Worm (Caenorhabditis elegans) whole organism, late embryonic: ENCODE measurements around the gene tftc-1.

Experiments used
- C08G9.2 ChIP-seq: sonication (generic microtip); optimal IDR thresholded peaks from 2 replicates; lab custom pipeline; 2016; ENCODE audit warnings: mild to moderate bottlenecking, missing genetic modification characterization, moderate library complexity, missing compliant biosample characterization
- C38D4.7 ChIP-seq: fragments of 200-800 bp; sonication (Bioruptor generic); optimal IDR thresholded peaks from 2 replicates; lab custom pipeline; 2018; ENCODE audit warnings: mild to moderate bottlenecking, missing genetic modification characterization, moderate library complexity, missing compliant biosample characterization
- F13H6.1 ChIP-seq: sonication (generic microtip); optimal IDR thresholded peaks from 2 replicates; lab custom pipeline; 2016; ENCODE audit warnings: missing genetic modification characterization, missing compliant biosample characterization
- K02D7.2 ChIP-seq: sonication (generic microtip); optimal IDR thresholded peaks from 2 replicates; lab custom pipeline; 2017; ENCODE audit warnings: mild to moderate bottlenecking, missing genetic modification characterization, missing compliant biosample characterization
- K09A11.1 ChIP-seq: sonication (generic microtip); optimal IDR thresholded peaks from 2 replicates; lab custom pipeline; 2017; ENCODE audit warnings: antibody characterized with exemption, mild to moderate bottlenecking, missing genetic modification characterization, missing compliant biosample characterization; ENCODE audit not compliant: insufficient read depth
- Y22D7AL.16 ChIP-seq: sonication (generic microtip); optimal IDR thresholded peaks from 2 replicates; lab custom pipeline; 2016; ENCODE audit warnings: missing genetic modification characterization, missing compliant biosample characterization
- ahr-1 ChIP-seq: sonication (generic microtip); optimal IDR thresholded peaks from 2 replicates; lab custom pipeline; 2016; ENCODE audit warnings: missing genetic modification characterization, missing compliant biosample characterization
- ceh-18 ChIP-seq: sonication (generic microtip); optimal IDR thresholded peaks from 2 replicates; lab custom pipeline; 2016; ENCODE audit warnings: missing genetic modification characterization, missing compliant biosample characterization
- ceh-19 ChIP-seq: fragments of 200-800 bp; sonication (Bioruptor generic); optimal IDR thresholded peaks from 2 replicates; lab custom pipeline; 2018; ENCODE audit warnings: mild to moderate bottlenecking, missing genetic modification characterization, missing compliant biosample characterization
- ceh-2 ChIP-seq: sonication (generic microtip); optimal IDR thresholded peaks from 2 replicates; lab custom pipeline; 2016; ENCODE audit warnings: missing genotype, missing genetic modification characterization, missing compliant biosample characterization
- ceh-22 ChIP-seq: sonication (generic microtip); optimal IDR thresholded peaks from 2 replicates; lab custom pipeline; 2017; ENCODE audit warnings: missing biosample characterization, missing genetic modification characterization
- ceh-30 ChIP-seq: fragments of 150-350 bp; optimal IDR thresholded peaks from 2 replicates; lab custom pipeline; 2014; ENCODE audit warnings: missing biosample characterization, missing genetic modification characterization
- ceh-31 ChIP-seq: sonication (generic microtip); optimal IDR thresholded peaks from 2 replicates; lab custom pipeline; 2016; ENCODE audit warnings: missing genetic modification characterization, missing compliant biosample characterization
- ceh-34 ChIP-seq: sonication (generic microtip); optimal IDR thresholded peaks from 2 replicates; lab custom pipeline; 2016; ENCODE audit warnings: mild to moderate bottlenecking, missing genetic modification characterization, missing compliant biosample characterization
- ceh-48 ChIP-seq: sonication (generic microtip); optimal IDR thresholded peaks from 2 replicates; lab custom pipeline; 2016; ENCODE audit warnings: missing genetic modification characterization, inconsistent platforms, missing compliant biosample characterization
- ceh-9 ChIP-seq: sonication (generic microtip); optimal IDR thresholded peaks from 2 replicates; lab custom pipeline; 2016; ENCODE audit warnings: mild to moderate bottlenecking, missing genetic modification characterization, inconsistent platforms, missing compliant biosample characterization
- dmd-4 ChIP-seq: sonication (generic microtip); optimal IDR thresholded peaks from 2 replicates; lab custom pipeline; 2016; ENCODE audit warnings: borderline replicate concordance, missing genetic modification characterization, missing compliant biosample characterization
- elt-4 ChIP-seq: sonication (generic microtip); optimal IDR thresholded peaks from 2 replicates; lab custom pipeline; 2016; ENCODE audit warnings: missing genetic modification characterization, missing compliant biosample characterization
- eyg-1 ChIP-seq: sonication (generic microtip); optimal IDR thresholded peaks from 2 replicates; lab custom pipeline; 2016; ENCODE audit warnings: missing genotype, missing genetic modification characterization, missing compliant biosample characterization
- fax-1 ChIP-seq: sonication (generic microtip); optimal IDR thresholded peaks from 2 replicates; lab custom pipeline; 2016; ENCODE audit warnings: missing genotype, missing genetic modification characterization, missing compliant biosample characterization
- fkh-10 ChIP-seq: fragments of 150-350 bp; optimal IDR thresholded peaks from 2 replicates; lab custom pipeline; 2014; ENCODE audit warnings: missing biosample characterization, missing genetic modification reagents, missing genetic modification characterization
- fkh-6 ChIP-seq: sonication (generic microtip); optimal IDR thresholded peaks from 2 replicates; lab custom pipeline; 2016; ENCODE audit warnings: missing genetic modification characterization, missing compliant biosample characterization
- gmeb-2 ChIP-seq: sonication (generic microtip); optimal IDR thresholded peaks from 2 replicates; lab custom pipeline; 2016; ENCODE audit warnings: missing genetic modification characterization, inconsistent platforms, missing compliant biosample characterization
- hlh-15 ChIP-seq: sonication (generic microtip); optimal IDR thresholded peaks from 2 replicates; lab custom pipeline; 2016; ENCODE audit warnings: missing genetic modification characterization, missing compliant biosample characterization
- hlh-30 ChIP-seq: sonication (generic microtip); optimal IDR thresholded peaks from 2 replicates; lab custom pipeline; 2017; ENCODE audit warnings: antibody characterized with exemption, missing genetic modification characterization, missing compliant biosample characterization; ENCODE audit not compliant: insufficient read depth
- hlh-6 ChIP-seq: sonication (generic microtip); optimal IDR thresholded peaks from 2 replicates; lab custom pipeline; 2016; ENCODE audit warnings: missing genotype, missing genetic modification characterization, missing compliant biosample characterization
- hlh-8 ChIP-seq: sonication (generic microtip); optimal IDR thresholded peaks from 2 replicates; lab custom pipeline; 2016; ENCODE audit warnings: missing genotype, missing genetic modification characterization, missing compliant biosample characterization
- madf-2 ChIP-seq: sonication (generic microtip); optimal IDR thresholded peaks from 2 replicates; lab custom pipeline; 2017; ENCODE audit warnings: missing genetic modification characterization, missing compliant biosample characterization
- mec-3 ChIP-seq: sonication (generic microtip); optimal IDR thresholded peaks from 2 replicates; lab custom pipeline; 2016; ENCODE audit warnings: borderline replicate concordance, missing genetic modification characterization, missing compliant biosample characterization
- nhr-11 ChIP-seq: fragments of 150-350 bp; optimal IDR thresholded peaks from 2 replicates; lab custom pipeline; 2014; ENCODE audit warnings: missing biosample characterization, missing genetic modification characterization
- npax-4 ChIP-seq: sonication (generic microtip); optimal IDR thresholded peaks from 2 replicates; lab custom pipeline; 2016; ENCODE audit warnings: missing genetic modification characterization, missing compliant biosample characterization
- pag-3 ChIP-seq: sonication (generic microtip); optimal IDR thresholded peaks from 2 replicates; lab custom pipeline; 2016; ENCODE audit warnings: missing compliant biosample characterization, missing genetic modification characterization, borderline replicate concordance
- pat-9 ChIP-seq: fragments of 200-800 bp; sonication (Bioruptor generic); optimal IDR thresholded peaks from 2 replicates; lab custom pipeline; 2018; ENCODE audit warnings: mild to moderate bottlenecking, missing genetic modification characterization, moderate library complexity, missing compliant biosample characterization
- pax-1 ChIP-seq: fragments of 150-350 bp; optimal IDR thresholded peaks from 2 replicates; lab custom pipeline; 2014; ENCODE audit warnings: missing biosample characterization, missing genetic modification characterization
- pros-1 ChIP-seq: fragments of 150-350 bp; optimal IDR thresholded peaks from 2 replicates; lab custom pipeline; 2014; ENCODE audit warnings: missing biosample characterization, missing genetic modification reagents, missing genetic modification characterization
- sox-2 ChIP-seq: fragments of 200-800 bp; sonication (Bioruptor generic); IDR thresholded peaks from 2 replicates; pipeline ENCODE4 v1.3.6; 2022; ENCODE audit warnings: missing genetic modification reagents, missing genetic modification characterization, missing compliant biosample characterization
- sox-4 ChIP-seq: sonication (generic microtip); optimal IDR thresholded peaks from 2 replicates; lab custom pipeline; 2017; ENCODE audit warnings: mild to moderate bottlenecking, missing genetic modification characterization, inconsistent platforms, missing compliant biosample characterization
- syd-9 ChIP-seq: sonication (generic microtip); optimal IDR thresholded peaks from 2 replicates; lab custom pipeline; 2016; ENCODE audit warnings: mild to moderate bottlenecking, missing genetic modification characterization, moderate library complexity, missing compliant biosample characterization
- tbx-2 ChIP-seq: sonication (generic microtip); optimal IDR thresholded peaks from 2 replicates; lab custom pipeline; 2016; ENCODE audit warnings: missing genetic modification characterization, missing compliant biosample characterization
- tbx-7 ChIP-seq: sonication (generic microtip); optimal IDR thresholded peaks from 2 replicates; lab custom pipeline; 2016; ENCODE audit warnings: missing genotype, missing genetic modification characterization, missing compliant biosample characterization
- ttx-3 ChIP-seq: sonication (generic microtip); optimal IDR thresholded peaks from 2 replicates; lab custom pipeline; 2016; ENCODE audit warnings: missing genetic modification reagents, missing genetic modification characterization, missing compliant biosample characterization
- unc-3 ChIP-seq, 2 experiments: fragments of 200-800 bp in 1 of 2; sonication (Bioruptor generic) in 1 of 2; sonication (generic microtip) in 1 of 2; conservative IDR thresholded peaks in 1 of 2; optimal IDR thresholded peaks in 1 of 2; 2 replicates each; pipeline versions ENCODE4 v1.3.6 to Lab custom; 2016 to 2022; ENCODE audit warnings: missing compliant biosample characterization in 2 of 2, missing genetic modification characterization in 2 of 2, missing genetic modification reagents in 1 of 2
- unc-55 ChIP-seq: sonication (generic microtip); optimal IDR thresholded peaks from 2 replicates; lab custom pipeline; 2017; ENCODE audit warnings: missing biosample characterization, missing genetic modification reagents, missing genetic modification characterization
- unc-86 ChIP-seq: sonication (generic microtip); optimal IDR thresholded peaks from 2 replicates; lab custom pipeline; 2016; ENCODE audit warnings: missing genetic modification characterization, missing compliant biosample characterization
- ztf-16 ChIP-seq: sonication (generic microtip); optimal IDR thresholded peaks from 2 replicates; lab custom pipeline; 2017; ENCODE audit warnings: missing genetic modification characterization, missing compliant biosample characterization

Gene tftc-1

ce11 chrIV:2408437-2408836 lies 59.4 kb downstream of the tftc-1 start (continued):
- peak; percentile 76 for TF ChIP-seq pat-9 (tag; lab: Kevin White, UChicago)
- TF ChIP-seq hlh-6 = peak; percentile 93
- peak; percentile 85 for TF ChIP-seq unc-3 (GFP tag; conservative IDR thresholded peaks at IDR 0.05; lab: Robert Waterston, UW)
- TF ChIP-seq unc-3 (tag; optimal IDR thresholded peaks at IDR 0.05; lab: Kevin White, UChicago) = peak; percentile 79
- TF ChIP-seq syd-9 (tag; lab: Kevin White, UChicago) = peak; percentile 88
- TF ChIP-seq sox-2 (GFP tag; lab: Robert Waterston, UW) = peak; percentile 60; the same call in 1 of the 2 replicates
- TF ChIP-seq hlh-15 (tag; lab: Kevin White, UChicago) = peak; percentile 72
- TF ChIP-seq unc-86 (tag; lab: Kevin White, UChicago) = peak; percentile 87
- no peak for TF ChIP-seq elt-4 (tag; lab: Kevin White, UChicago)
- TF ChIP-seq K02D7.2 (tag; lab: Kevin White, UChicago) = peak; percentile 83
- peak; percentile 94 for TF ChIP-seq ceh-18 (tag; lab: Kevin White, UChicago)
- peak; percentile 85 for TF ChIP-seq K09A11.1 (tag; lab: Kevin White, UChicago)
- TF ChIP-seq tbx-2 (tag; lab: Kevin White, UChicago) = peak; percentile 94
- peak; percentile 81 for TF ChIP-seq fax-1 (tag; lab: Kevin White, UChicago)
- peak; percentile 53 for TF ChIP-seq pag-3 (tag; lab: Kevin White, UChicago)
- TF ChIP-seq ztf-16 (tag; lab: Kevin White, UChicago) = peak; percentile 85
- TF ChIP-seq F13H6.1 (tag; lab: Kevin White, UChicago) = peak; percentile 80
- peak; percentile 89 for TF ChIP-seq ceh-31 (tag; lab: Kevin White, UChicago)
- TF ChIP-seq fkh-10 (GFP tag; lab: Kevin White, UChicago) = peak; percentile 65
- TF ChIP-seq gmeb-2 (tag; lab: Kevin White, UChicago) = peak; percentile 85
- peak; percentile 89 for TF ChIP-seq ceh-34
- peak; percentile 84 for TF ChIP-seq hlh-30 (tag; lab: Kevin White, UChicago)
- no peak for TF ChIP-seq unc-55 (GFP tag; lab: Kevin White, UChicago)
- peak; percentile 58 for TF ChIP-seq pros-1 (tag; lab: Kevin White, UChicago)
- TF ChIP-seq sox-4 (tag; lab: Kevin White, UChicago) = peak; percentile 81
- TF ChIP-seq fkh-6 (tag; lab: Kevin White, UChicago) = peak; percentile 85
- peak; percentile 67 for TF ChIP-seq ahr-1 (tag; lab: Kevin White, UChicago)
- peak; percentile 61 for TF ChIP-seq tbx-7 (tag; lab: Kevin White, UChicago)
- peak; percentile 66 for TF ChIP-seq mec-3
- TF ChIP-seq nhr-11 (tag; lab: Kevin White, UChicago) = no peak
- peak; percentile 86 for TF ChIP-seq ttx-3
- peak; percentile 70 for TF ChIP-seq ceh-48 (tag; lab: Kevin White, UChicago)
- TF ChIP-seq pax-1 (tag; lab: Kevin White, UChicago) = no peak
- peak; percentile 77 for TF ChIP-seq madf-2
- TF ChIP-seq dmd-4 (tag; lab: Kevin White, UChicago) = peak; percentile 80
- peak; percentile 94 for TF ChIP-seq eyg-1
- TF ChIP-seq C38D4.7 (GFP tag; lab: Kevin White, UChicago) = peak; percentile 82
- peak; percentile 74 for TF ChIP-seq ceh-2 (tag; lab: Kevin White, UChicago)
- peak; percentile 63 for TF ChIP-seq npax-4 (tag; lab: Kevin White, UChicago)
- TF ChIP-seq ceh-22 = peak; percentile 61
- peak; percentile 88 for TF ChIP-seq hlh-8 (tag; lab: Kevin White, UChicago)
- TF ChIP-seq C08G9.2 (tag; lab: Kevin White, UChicago) = peak; percentile 76
- TF ChIP-seq Y22D7AL.16 = peak; percentile 76
- peak; percentile 83 for TF ChIP-seq ceh-30 (tag; lab: Kevin White, UChicago)
- peak; percentile 91 for TF ChIP-seq ceh-19
- TF ChIP-seq ceh-9 = peak; percentile 1
- TF ChIP-seq, all 69 proteins: peak for 63
